Worm (Caenorhabditis elegans): ENCODE results near the gene col-139.
A peak's percentile ranks its signal among the peaks of the same experiment; 100 is the strongest.

col-139 gene

ce11 chrV:4686680-4687470, 33.1 kb upstream of the col-139 start, which contains the start of gene taf-10 (continued):
- no peak for TF ChIP-seq elt-1 (tag; optimal IDR thresholded peaks at IDR 0.05)
- TF ChIP-seq nhr-129 (tag; optimal IDR thresholded peaks at IDR 0.05) = peak; percentile 63
- no peak for TF ChIP-seq ztf-1 (GFP tag; conservative IDR thresholded peaks at IDR 0.05)
- TF ChIP-seq C34F6.9 (tag; optimal IDR thresholded peaks at IDR 0.05) = peak; percentile 45
- TF ChIP-seq zag-1 (tag; optimal IDR thresholded peaks at IDR 0.05) = no peak
- no peak for TF ChIP-seq mbf-1 (tag; optimal IDR thresholded peaks at IDR 0.05)
- TF ChIP-seq sem-4 (tag; optimal IDR thresholded peaks at IDR 0.05) = no peak
- TF ChIP-seq nhr-11 (tag; optimal IDR thresholded peaks at IDR 0.05) = no peak
- TF ChIP-seq nhr-21 (tag; optimal IDR thresholded peaks at IDR 0.05) = peak; percentile 7
- TF ChIP-seq snpc-4 (tag; optimal IDR thresholded peaks at IDR 0.05) = no peak
- peak; percentile 38 for TF ChIP-seq sma-9 (GFP tag; optimal IDR thresholded peaks at IDR 0.05)
- no peak for TF ChIP-seq sma-9 (tag; optimal IDR thresholded peaks at IDR 0.05)
- no peak for TF ChIP-seq nhr-6 (tag; optimal IDR thresholded peaks at IDR 0.05)
- no peak for TF ChIP-seq blmp-1 (tag; optimal IDR thresholded peaks at IDR 0.05; ENCODE audit: insufficient read depth)
- no peak for TF ChIP-seq unc-62 (GFP tag; optimal IDR thresholded peaks at IDR 0.05)
- no peak for TF ChIP-seq aly-2 (tag; optimal IDR thresholded peaks at IDR 0.05)
- peak; percentile 46 for TF ChIP-seq sma-3 (GFP tag; optimal IDR thresholded peaks at IDR 0.05)
- TF ChIP-seq nhr-77 (tag; optimal IDR thresholded peaks at IDR 0.05) = no peak
- TF ChIP-seq lsy-2 (tag; optimal IDR thresholded peaks at IDR 0.05) = peak; percentile 5 to 48
- no peak for TF ChIP-seq ceh-16 (tag; optimal IDR thresholded peaks at IDR 0.05)

DNA sequence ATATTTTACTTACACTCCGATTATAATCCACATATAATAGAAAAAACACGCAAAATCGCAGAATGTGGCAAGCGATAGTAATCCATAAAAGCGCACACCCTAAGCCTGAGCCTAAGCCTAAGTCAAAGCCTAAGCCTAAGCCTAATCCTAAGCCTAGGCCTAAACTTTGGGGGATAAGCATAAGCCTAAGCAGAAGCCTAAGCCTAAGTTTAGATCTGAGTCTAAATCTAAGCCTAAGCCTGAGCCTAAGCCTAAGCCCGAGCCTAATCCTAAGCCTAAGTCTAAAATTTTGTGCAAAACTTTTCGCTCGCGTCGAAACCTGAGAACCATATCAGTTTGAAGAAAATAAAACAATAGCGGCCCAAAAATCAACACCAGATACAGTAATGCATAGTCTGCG, 30.4 kb upstream of the col-139 start:
- no peak for TF ChIP-seq sem-4 (tag; optimal IDR thresholded peaks at IDR 0.05)
- TF ChIP-seq mbf-1 (tag; optimal IDR thresholded peaks at IDR 0.05) = no peak
- TF ChIP-seq lin-39 (tag; optimal IDR thresholded peaks at IDR 0.05) = no peak
- TF ChIP-seq unc-55 (GFP tag; optimal IDR thresholded peaks at IDR 0.05) = no peak
- no peak for TF ChIP-seq alr-1 (tag; optimal IDR thresholded peaks at IDR 0.05)
- no peak for TF ChIP-seq ama-1 (optimal IDR thresholded peaks at IDR 0.05)
- TF ChIP-seq lsy-2 (tag; optimal IDR thresholded peaks at IDR 0.05) = no peak
- TF ChIP-seq ztf-11 (tag; optimal IDR thresholded peaks at IDR 0.05) = no peak
- no peak for TF ChIP-seq elt-1 (tag; optimal IDR thresholded peaks at IDR 0.05)
- no peak for TF ChIP-seq nhr-12 (tag; optimal IDR thresholded peaks at IDR 0.05)
- no peak for TF ChIP-seq nhr-23 (tag; optimal IDR thresholded peaks at IDR 0.05)
- TF ChIP-seq nhr-129 (tag; optimal IDR thresholded peaks at IDR 0.05) = no peak

DNA sequence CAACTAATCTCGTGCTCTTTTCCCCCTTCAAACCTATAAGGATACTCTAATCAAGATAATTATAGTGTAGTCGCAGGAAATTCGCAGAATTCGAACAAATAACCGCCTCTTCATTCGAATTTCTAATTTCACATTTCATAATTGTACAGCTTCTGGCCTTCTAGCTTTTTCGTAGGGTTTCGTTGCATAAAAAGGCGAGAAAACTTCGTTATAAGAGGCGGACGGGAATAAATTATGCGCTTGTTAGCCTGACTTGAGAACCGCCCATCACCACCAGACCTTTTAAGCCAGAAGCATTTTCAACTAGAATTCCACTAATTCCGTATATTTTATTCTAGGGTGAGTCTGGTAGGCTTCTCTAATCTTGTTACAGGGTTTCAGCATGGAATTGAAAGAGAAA, 27.9 kb upstream of the col-139 start, which contains the start of gene K03B4.4:
TSS of gene K03B4.4 (plus strand) at position 301 of the 400 bp plus-strand sequence.
- TF ChIP-seq nhr-6 (tag; optimal IDR thresholded peaks at IDR 0.05) = no peak
- no peak for TF ChIP-seq nhr-12 (tag; optimal IDR thresholded peaks at IDR 0.05)
- no peak for TF ChIP-seq nhr-21 (tag; optimal IDR thresholded peaks at IDR 0.05)

DNA sequence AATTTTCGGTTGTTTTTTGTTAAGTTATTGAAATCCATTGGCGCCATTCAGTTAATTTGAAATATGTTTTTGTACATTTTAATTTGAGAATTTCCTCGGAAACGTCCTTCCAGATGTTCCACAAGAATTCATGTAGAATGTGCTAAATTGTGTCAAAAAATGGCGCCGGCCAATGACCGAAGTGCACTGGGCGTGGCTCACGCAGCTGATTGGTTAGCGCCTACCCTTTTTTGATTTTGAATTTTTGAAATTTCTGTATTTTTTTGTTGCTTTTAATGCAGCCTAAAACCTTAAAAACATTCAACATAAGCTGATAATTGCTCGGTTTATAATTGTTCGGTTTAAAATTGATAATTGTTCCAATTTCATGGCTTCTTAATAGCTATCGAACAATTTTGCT, 23.0 kb upstream of the col-139 start:
- TF ChIP-seq nhr-21 (tag; optimal IDR thresholded peaks at IDR 0.05) (no peak), ZK546.5 (tag; optimal IDR thresholded peaks at IDR 0.05) (no peak), peb-1 (tag; optimal IDR thresholded peaks at IDR 0.05) (no peak)

ce11 chrV:4676092-4676491, 22.3 kb upstream of the col-139 start, which contains the start of gene K03B4.6:
Gene K03B4.6 (minus strand): TSS chrV:4676192.
- TF ChIP-seq unc-62 (GFP tag; optimal IDR thresholded peaks at IDR 0.05) = no peak
- no peak for TF ChIP-seq lsy-2 (tag; optimal IDR thresholded peaks at IDR 0.05)
- no peak for TF ChIP-seq ztf-11 (tag; optimal IDR thresholded peaks at IDR 0.05)

ce11 chrV:4674506-4674905, 20.7 kb upstream of the col-139 start, which contains the start of gene K03B4.8:
Gene K03B4.8 (minus strand): TSS chrV:4674606.
- TF ChIP-seq nhr-23 (tag; optimal IDR thresholded peaks at IDR 0.05) = no peak
- no peak for TF ChIP-seq sma-9 (GFP tag; optimal IDR thresholded peaks at IDR 0.05)
- no peak for TF ChIP-seq sma-9 (tag; optimal IDR thresholded peaks at IDR 0.05)
- no peak for TF ChIP-seq alr-1 (tag; optimal IDR thresholded peaks at IDR 0.05)
- TF ChIP-seq F13H6.1 (tag; optimal IDR thresholded peaks at IDR 0.05) = no peak
- TF ChIP-seq ZK546.5 (tag; optimal IDR thresholded peaks at IDR 0.05) = no peak
- no peak for TF ChIP-seq sma-3 (GFP tag; optimal IDR thresholded peaks at IDR 0.05)

Data from whole organism, L2 larva.